Fruit fly (Drosophila melanogaster) whole organism, embryonic: ENCODE measurements around the gene RhoGAP19D.

Source experiments
- CG1024 ChIP-seq: fragments of 200-800 bp; sonication (Bioruptor generic); IDR thresholded peaks from 2 replicates; pipeline ENCODE4 v1.3.6; 2022; ENCODE audit warnings: missing biosample characterization, missing genetic modification characterization
- CG10321 ChIP-seq: fragments of 200-800 bp; sonication (Bioruptor generic); IDR thresholded peaks from 2 replicates; pipeline ENCODE4 v1.3.6; 2022; ENCODE audit warnings: missing biosample characterization, missing genetic modification characterization
- CG1233 ChIP-seq: fragments of 200-800 bp; sonication (Bioruptor generic); optimal IDR thresholded peaks from 4 replicates; lab custom pipeline; 2018; ENCODE audit warnings: missing biosample characterization, mild to moderate bottlenecking, missing genetic modification characterization
- CG12744 ChIP-seq: fragments of 200-800 bp; sonication (Bioruptor generic); optimal IDR thresholded peaks from 2 replicates; lab custom pipeline; 2016; ENCODE audit warnings: missing biosample characterization, missing genetic modification characterization
- CG12769 ChIP-seq: fragments of 200-800 bp; sonication (Bioruptor generic); optimal IDR thresholded peaks from 2 replicates; lab custom pipeline; 2019; ENCODE audit warnings: missing biosample characterization, mild to moderate bottlenecking, missing genetic modification characterization, moderate library complexity
- CG13296 ChIP-seq: fragments of 200-800 bp; sonication (Bioruptor generic); optimal IDR thresholded peaks from 3 replicates; lab custom pipeline; 2018; ENCODE audit warnings: missing biosample characterization, mild to moderate bottlenecking, missing genetic modification characterization
- CG13624 ChIP-seq: fragments of 200-800 bp; sonication (Bioruptor generic); optimal IDR thresholded peaks from 2 replicates; lab custom pipeline; 2016; ENCODE audit warnings: missing biosample characterization, missing genetic modification characterization
- CG14014 ChIP-seq: fragments of 200-800 bp; sonication (Bioruptor generic); IDR thresholded peaks from 2 replicates; pipeline ENCODE4 v1.3.6; 2022; ENCODE audit warnings: missing biosample characterization, missing genetic modification characterization
- CG15011 ChIP-seq: fragments of 200-800 bp; sonication (Bioruptor generic); optimal IDR thresholded peaks from 3 replicates; lab custom pipeline; 2018; ENCODE audit warnings: missing biosample characterization, mild to moderate bottlenecking, missing genetic modification characterization
- CG1603 ChIP-seq: fragments of 200-800 bp; sonication (Bioruptor generic); optimal IDR thresholded peaks from 2 replicates; lab custom pipeline; 2019; ENCODE audit warnings: missing biosample characterization, mild to moderate bottlenecking, missing genetic modification characterization, moderate library complexity
- CG16779 ChIP-seq: fragments of 200-800 bp; sonication (Bioruptor generic); IDR thresholded peaks from 2 replicates; pipeline ENCODE4 v1.3.6; 2022; ENCODE audit warnings: missing biosample characterization, missing genetic modification characterization
- CG18262 ChIP-seq: fragments of 200-800 bp; optimal IDR thresholded peaks from 3 replicates; lab custom pipeline; 2019; ENCODE audit warnings: missing biosample characterization, mild to moderate bottlenecking, missing genetic modification characterization, moderate library complexity
- CG2199 ChIP-seq: fragments of 200-800 bp; sonication (Bioruptor generic); IDR thresholded peaks from 3 replicates; pipeline ENCODE4 v1.3.6; 2022; ENCODE audit warnings: missing biosample characterization, missing genetic modification characterization
- CG31224 ChIP-seq: fragments of 200-800 bp; sonication (Bioruptor generic); IDR thresholded peaks from 2 replicates; pipeline ENCODE4 v1.3.6; 2022; ENCODE audit warnings: missing biosample characterization, missing genetic modification characterization
- CG32532 ChIP-seq: fragments of 200-800 bp; sonication (Bioruptor generic); IDR thresholded peaks from 2 replicates; pipeline ENCODE4 v1.3.6; 2022; ENCODE audit warnings: missing biosample characterization, missing genetic modification characterization
- CG4730 ChIP-seq: fragments of 200-800 bp; sonication (Bioruptor generic); IDR thresholded peaks from 2 replicates; pipeline ENCODE4 v1.3.6; 2022; ENCODE audit warnings: missing biosample characterization, missing genetic modification characterization
- CG6175 ChIP-seq: fragments of 200-800 bp; sonication (Bioruptor generic); IDR thresholded peaks from 3 replicates; pipeline ENCODE4 v1.3.6; 2022; ENCODE audit warnings: missing biosample characterization, missing genetic modification characterization
- CG6254 ChIP-seq: fragments of 200-800 bp; sonication (Bioruptor generic); optimal IDR thresholded peaks from 3 replicates; lab custom pipeline; 2017; ENCODE audit warnings: mild to moderate bottlenecking, missing biosample characterization, missing genetic modification reagents, missing genetic modification characterization
- CG6813 ChIP-seq: fragments of 200-800 bp; sonication (Bioruptor generic); optimal IDR thresholded peaks from 2 replicates; lab custom pipeline; 2017; ENCODE audit warnings: missing biosample characterization, missing genetic modification characterization, mild to moderate bottlenecking, moderate library complexity, missing genetic modification reagents
- CG7271 ChIP-seq: fragments of 200-800 bp; sonication (Bioruptor generic); optimal IDR thresholded peaks from 2 replicates; lab custom pipeline; 2018; ENCODE audit warnings: missing biosample characterization, mild to moderate bottlenecking, missing genetic modification characterization, moderate library complexity
- CG8359 ChIP-seq: fragments of 200-800 bp; sonication (Bioruptor generic); optimal IDR thresholded peaks from 2 replicates; lab custom pipeline; 2017; ENCODE audit warnings: missing biosample characterization, mild to moderate bottlenecking, missing genetic modification characterization, borderline replicate concordance
- CTCF ChIP-seq: fragments of 200-800 bp; sonication (Bioruptor generic); optimal IDR thresholded peaks from 2 replicates; lab custom pipeline; 2017; ENCODE audit warnings: missing biosample characterization, mild to moderate bottlenecking, missing genetic modification characterization, moderate library complexity
- D19B ChIP-seq: fragments of 200-800 bp; sonication (Bioruptor generic); optimal IDR thresholded peaks from 2 replicates; lab custom pipeline; 2017; ENCODE audit warnings: missing biosample characterization, mild to moderate bottlenecking, missing genetic modification characterization
- Dek ChIP-seq: fragments of 200-800 bp; sonication (Bioruptor generic); optimal IDR thresholded peaks from 3 replicates; lab custom pipeline; 2019; ENCODE audit warnings: missing biosample characterization, mild to moderate bottlenecking, missing genetic modification characterization, moderate library complexity
- Elba2 ChIP-seq: fragments of 200-800 bp; sonication (Bioruptor generic); optimal IDR thresholded peaks from 3 replicates; lab custom pipeline; 2016; ENCODE audit warnings: missing biosample characterization, missing genetic modification characterization
- Fer1 ChIP-seq: fragments of 200-800 bp; sonication (Bioruptor generic); optimal IDR thresholded peaks from 2 replicates; lab custom pipeline; 2017; ENCODE audit warnings: missing biosample characterization, mild to moderate bottlenecking, missing genetic modification characterization
- HmgZ ChIP-seq: fragments of 200-800 bp; sonication (Bioruptor generic); optimal IDR thresholded peaks from 2 replicates; lab custom pipeline; 2018; ENCODE audit warnings: missing biosample characterization, mild to moderate bottlenecking, missing genetic modification characterization
- MTF-1 ChIP-seq: fragments of 200-800 bp; sonication (Bioruptor generic); optimal IDR thresholded peaks from 2 replicates; lab custom pipeline; 2018; ENCODE audit warnings: missing biosample characterization, mild to moderate bottlenecking, missing genetic modification characterization, borderline replicate concordance
- Max ChIP-seq: fragments of 200-800 bp; sonication (Bioruptor generic); optimal IDR thresholded peaks from 2 replicates; lab custom pipeline; 2016; ENCODE audit warnings: missing biosample characterization, mild to moderate bottlenecking, missing genetic modification characterization
- Neu2 ChIP-seq: fragments of 200-800 bp; sonication (Bioruptor generic); optimal IDR thresholded peaks from 3 replicates; lab custom pipeline; 2016; ENCODE audit warnings: missing biosample characterization, missing genetic modification characterization, borderline replicate concordance
- Oaz ChIP-seq: fragments of 200-800 bp; sonication (Bioruptor generic); IDR thresholded peaks from 2 replicates; pipeline ENCODE4 v1.3.6; 2022; ENCODE audit warnings: missing biosample characterization, missing genetic modification characterization
- Rx ChIP-seq: fragments of 200-800 bp; sonication (Bioruptor generic); IDR thresholded peaks from 2 replicates; pipeline ENCODE4 v1.3.6; 2022; ENCODE audit warnings: missing biosample characterization, missing genetic modification characterization
- Sry-δ ChIP-seq: fragments of 200-800 bp; sonication (Bioruptor generic); optimal IDR thresholded peaks from 2 replicates; lab custom pipeline; 2016; ENCODE audit warnings: missing biosample characterization, missing genetic modification characterization
- TFAM ChIP-seq: fragments of 200-800 bp; sonication (Bioruptor generic); optimal IDR thresholded peaks from 2 replicates; lab custom pipeline; 2017; ENCODE audit warnings: missing biosample characterization, missing genetic modification characterization, inconsistent platforms
- Usf ChIP-seq: fragments of 200-800 bp; sonication (Bioruptor generic); optimal IDR thresholded peaks from 2 replicates; lab custom pipeline; 2017; ENCODE audit warnings: missing genotype, missing biosample characterization, missing genetic modification characterization
- YL-1 ChIP-seq: fragments of 200-800 bp; sonication (Bioruptor generic); optimal IDR thresholded peaks from 3 replicates; lab custom pipeline; 2017; ENCODE audit warnings: missing biosample characterization, mild to moderate bottlenecking, missing genetic modification characterization
- amos ChIP-seq: fragments of 200-800 bp; sonication (Bioruptor generic); IDR thresholded peaks from 2 replicates; pipeline ENCODE4 v1.3.6; 2022; ENCODE audit warnings: missing biosample characterization, missing genetic modification characterization; ENCODE audit not compliant: partially characterized antibody
- cas ChIP-seq: fragments of 200-800 bp; sonication (Bioruptor generic); IDR thresholded peaks from 2 replicates; pipeline ENCODE4 v1.3.6; 2022; ENCODE audit warnings: missing biosample characterization, missing genetic modification characterization
- corto ChIP-seq: fragments of 200-800 bp; sonication (Bioruptor generic); optimal IDR thresholded peaks from 2 replicates; lab custom pipeline; 2016; ENCODE audit warnings: missing biosample characterization, mild to moderate bottlenecking, missing genetic modification characterization, moderate library complexity
- gro ChIP-seq: fragments of 200-800 bp; sonication (Bioruptor generic); optimal IDR thresholded peaks from 2 replicates; lab custom pipeline; 2016; ENCODE audit warnings: missing biosample characterization, missing genetic modification characterization
- lov ChIP-seq, 2 experiments: fragments of 200-800 bp in 1 of 2; fragments of >200 bp in 1 of 2; sonication (Bioruptor generic) in 1 of 2; IDR thresholded peaks in 1 of 2; optimal IDR thresholded peaks in 1 of 2; 2 replicates in 1 of 2; 3 replicates in 1 of 2; pipeline versions ENCODE4 v1.3.6 to Lab custom; 2017 to 2022; ENCODE audit warnings: missing biosample characterization in 1 of 2, missing genetic modification characterization in 1 of 2
- mam ChIP-seq: fragments of 200-800 bp; sonication (Bioruptor generic); optimal IDR thresholded peaks from 3 replicates; lab custom pipeline; 2016; ENCODE audit warnings: missing biosample characterization, missing genetic modification characterization
- nau ChIP-seq: fragments of 200-800 bp; sonication (Bioruptor generic); optimal IDR thresholded peaks from 3 replicates; lab custom pipeline; 2017; ENCODE audit warnings: missing biosample characterization, mild to moderate bottlenecking, missing genetic modification characterization, missing genetic modification reagents
- nmo ChIP-seq: fragments of 200-800 bp; sonication (Bioruptor generic); optimal IDR thresholded peaks from 2 replicates; lab custom pipeline; 2018; ENCODE audit warnings: missing biosample characterization, mild to moderate bottlenecking, missing genetic modification characterization, moderate library complexity
- pho ChIP-seq: fragments of 200-800 bp; sonication (Bioruptor generic); optimal IDR thresholded peaks from 2 replicates; lab custom pipeline; 2016; ENCODE audit warnings: missing biosample characterization, missing genetic modification characterization
- run ChIP-seq: fragments of 200-800 bp; sonication (Bioruptor generic); optimal IDR thresholded peaks from 3 replicates; lab custom pipeline; 2018; ENCODE audit warnings: missing biosample characterization, mild to moderate bottlenecking, missing genetic modification characterization
- sim ChIP-seq: fragments of 200-800 bp; sonication (Bioruptor generic); IDR thresholded peaks from 2 replicates; pipeline ENCODE4 v1.3.6; 2022; ENCODE audit warnings: missing biosample characterization, missing genetic modification characterization
- zfh2 ChIP-seq: fragments of 200-800 bp; sonication (Bioruptor generic); optimal IDR thresholded peaks from 2 replicates; lab custom pipeline; 2016; ENCODE audit warnings: missing biosample characterization, missing genetic modification characterization

The RhoGAP19D gene

DNA sequence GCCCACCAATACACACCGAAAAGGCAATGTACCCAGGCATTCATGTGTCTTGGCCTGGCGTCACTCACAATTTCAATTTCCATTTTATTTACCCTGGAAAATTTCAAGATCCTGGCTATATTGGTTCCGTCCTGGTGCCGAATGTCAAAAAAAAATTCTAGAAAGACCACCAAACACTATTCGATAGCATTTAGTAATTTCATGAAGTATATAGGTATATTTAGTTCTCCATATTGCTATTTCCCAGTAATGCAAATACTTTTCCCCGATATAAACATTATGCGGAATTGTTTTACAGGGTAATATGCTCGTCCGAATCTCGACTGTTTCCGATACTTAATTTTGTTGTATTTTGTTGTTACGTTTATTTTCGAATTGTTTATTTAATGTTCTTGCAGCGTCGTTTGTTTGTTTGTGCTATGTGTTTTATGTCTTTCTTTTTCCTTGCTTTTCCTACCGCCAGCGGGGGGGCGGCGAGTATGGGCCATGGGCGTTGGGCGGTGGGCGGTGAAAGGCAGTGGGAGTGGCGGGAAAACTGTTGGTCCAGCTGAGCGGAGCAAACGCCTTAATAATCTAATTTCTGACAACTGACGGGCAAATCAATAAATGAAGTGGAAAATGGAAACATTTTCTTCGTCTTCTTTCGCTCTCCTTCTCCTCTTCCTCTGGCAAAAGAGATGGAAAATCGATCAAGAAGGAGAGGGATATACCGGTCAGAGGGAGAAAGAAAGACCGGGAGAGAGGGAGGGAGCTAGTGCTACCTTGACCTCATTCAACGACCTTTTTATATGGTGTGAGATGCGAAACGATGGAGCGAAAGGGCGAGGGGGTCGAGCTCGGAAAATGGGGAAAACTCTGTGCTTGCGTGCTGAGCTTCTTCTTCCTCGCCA lies 14.5 kb downstream of the RhoGAP19D start (continued):
- TF ChIP-seq HmgZ (tag; lab: Kevin White, UChicago): no peak
- TF ChIP-seq CG12769 (tag; lab: Kevin White, UChicago): peak; percentile 12
- TF ChIP-seq mam (GFP tag; lab: Kevin White, UChicago): peak; percentile 66
- no peak for TF ChIP-seq MTF-1 (GFP tag; lab: Kevin White, UChicago)
- peak; percentile 4 for TF ChIP-seq CG6254 (GFP tag; lab: Kevin White, UChicago)
- TF ChIP-seq YL-1: no peak
- peak; percentile 11 for TF ChIP-seq Sry-δ (GFP tag; lab: Kevin White, UChicago)
- TF ChIP-seq Dek (tag; lab: Kevin White, UChicago): peak; percentile 23
- 0 out of 2 replicates have a peak, but pooled peaks have one; percentile 24 for TF ChIP-seq CG1024 (GFP tag; lab: Robert Waterston, UW)
- no peak for TF ChIP-seq sim
- TF ChIP-seq Max: peak; percentile 43
- TF ChIP-seq pho (GFP tag; lab: Kevin White, UChicago): peak; percentile 44
- TF ChIP-seq Fer1 (GFP tag; lab: Kevin White, UChicago): no peak
- peak; percentile 46 for TF ChIP-seq nau (GFP tag; lab: Kevin White, UChicago)
- no peak for TF ChIP-seq CG6175 (GFP tag; lab: Robert Waterston, UW)
- no peak for TF ChIP-seq CG2199 (GFP tag; lab: Robert Waterston, UW)
- peak; percentile 6 for TF ChIP-seq CG8359
- peak; percentile 11 for TF ChIP-seq CG6813 (GFP tag; lab: Kevin White, UChicago)
- TF ChIP-seq CG1233: peak; percentile 36
- TF ChIP-seq TFAM (GFP tag; lab: Kevin White, UChicago): no peak
- TF ChIP-seq Rx (GFP tag; lab: Robert Waterston, UW): no peak; the same call in 1 of the 2 replicates
- TF ChIP-seq CG18262 (tag; lab: Kevin White, UChicago): peak; percentile 71
- TF ChIP-seq CTCF (GFP tag; lab: Kevin White, UChicago): no peak
- TF ChIP-seq zfh2 (GFP tag; lab: Kevin White, UChicago): peak; percentile 40
- TF ChIP-seq corto: no peak
- 0 out of 2 replicates have a peak, but pooled peaks have one; percentile 26 for TF ChIP-seq CG14014 (GFP tag; lab: Robert Waterston, UW)
- TF ChIP-seq CG13624 (GFP tag; lab: Kevin White, UChicago): peak; percentile 50
- no peak for TF ChIP-seq Oaz (GFP tag; lab: Robert Waterston, UW)
- no peak for TF ChIP-seq amos
- no peak for TF ChIP-seq Usf (GFP tag; lab: Kevin White, UChicago)
- TF ChIP-seq run (tag; lab: Kevin White, UChicago): no peak
- TF ChIP-seq lov (optimal IDR thresholded peaks at IDR 0.05; lab: Kevin White, UChicago): no peak
- 0 out of 3 replicates have a peak, but pooled peaks have one; percentile 33 for TF ChIP-seq lov (GFP tag; IDR thresholded peaks at IDR 0.05; lab: Robert Waterston, UW)
- no peak for TF ChIP-seq CG16779 (GFP tag; lab: Robert Waterston, UW)
- TF ChIP-seq Neu2 (GFP tag; lab: Kevin White, UChicago): no peak
- TF ChIP-seq CG12744: no peak
- no peak for TF ChIP-seq CG4730 (GFP tag; lab: Robert Waterston, UW)
- no peak for TF ChIP-seq cas (GFP tag; lab: Robert Waterston, UW)
- TF ChIP-seq CG32532 (GFP tag; lab: Robert Waterston, UW): peak; percentile 35; the same call in 1 of the 2 replicates
- peak; percentile 20 for TF ChIP-seq CG13296
- peak; percentile 66 for TF ChIP-seq CG1603 (tag; lab: Kevin White, UChicago)
- TF ChIP-seq CG7271 (tag; lab: Kevin White, UChicago): no peak
- no peak for TF ChIP-seq CG31224
- TF ChIP-seq Elba2 (GFP tag; lab: Kevin White, UChicago): no peak
- TF ChIP-seq CG10321 (GFP tag; lab: Robert Waterston, UW): no peak
- peak; percentile 97 for TF ChIP-seq D19B (GFP tag; lab: Kevin White, UChicago)
- peak; percentile 2 for TF ChIP-seq gro (GFP tag; lab: Kevin White, UChicago)
- TF ChIP-seq nmo (GFP tag; lab: Kevin White, UChicago): peak; percentile 72
- TF ChIP-seq CG15011 (GFP tag; lab: Kevin White, UChicago): peak; percentile 46
